Fruit fly (Drosophila melanogaster) whole organism, pupa: Measurements from ENCODE around the gene ham.

Experiments used
- CG10348 ChIP-seq: fragments of 200-800 bp; sonication (Bioruptor generic); IDR thresholded peaks from 2 replicates; pipeline ENCODE4 v1.3.6; 2022; ENCODE audit warnings: missing biosample characterization, missing genetic modification characterization
- CG14655 ChIP-seq: fragments of 200-800 bp; sonication (Bioruptor generic); optimal IDR thresholded peaks from 3 replicates; lab custom pipeline; 2017; ENCODE audit warnings: mild to moderate bottlenecking, missing biosample characterization, missing genetic modification reagents, missing genetic modification characterization
- CG34367 ChIP-seq: fragments of 200-800 bp; sonication (Bioruptor generic); optimal IDR thresholded peaks from 2 replicates; lab custom pipeline; 2018; ENCODE audit warnings: missing biosample characterization, mild to moderate bottlenecking, missing genetic modification characterization
- CG4496 ChIP-seq: fragments of 200-800 bp; sonication (Bioruptor generic); IDR thresholded peaks from 3 replicates; pipeline ENCODE4 v1.3.6; 2022; ENCODE audit warnings: missing biosample characterization, missing genetic modification characterization
- EcR ChIP-seq: fragments of 200-800 bp; sonication (Bioruptor generic); optimal IDR thresholded peaks from 3 replicates; lab custom pipeline; 2019; ENCODE audit warnings: missing biosample characterization, missing genetic modification characterization, mild to moderate bottlenecking, moderate library complexity, missing genetic modification reagents
- Ets98B ChIP-seq: fragments of 200-800 bp; sonication (Bioruptor generic); IDR thresholded peaks from 2 replicates; pipeline ENCODE4 v1.3.6; 2022; ENCODE audit warnings: missing biosample characterization, missing genetic modification characterization
- Pif1A ChIP-seq: fragments of 200-800 bp; sonication (Bioruptor generic); optimal IDR thresholded peaks from 3 replicates; lab custom pipeline; 2016; ENCODE audit warnings: missing biosample characterization, missing genetic modification characterization
- fd96Ca ChIP-seq: fragments of 200-800 bp; sonication (Bioruptor generic); IDR thresholded peaks from 3 replicates; pipeline ENCODE4 v1.3.6; 2022; ENCODE audit warnings: missing biosample characterization, missing genetic modification characterization
- rn ChIP-seq: fragments of 200-800 bp; sonication (Bioruptor generic); IDR thresholded peaks from 2 replicates; pipeline ENCODE4 v1.3.6; 2022; ENCODE audit warnings: missing biosample characterization, missing genetic modification characterization

- TF ChIP-seq Pif1A (GFP tag; lab: Kevin White, UChicago), result no peak
- no peak for TF ChIP-seq CG14655
- no peak for TF ChIP-seq CG10348 (GFP tag; lab: Robert Waterston, UW)
- TF ChIP-seq rn, result no peak
- TF ChIP-seq CG4496, result no peak
- TF ChIP-seq Ets98B (GFP tag; lab: Robert Waterston, UW), result no peak
- TF ChIP-seq CG34367, result no peak
- TF ChIP-seq EcR, result no peak
- no peak for TF ChIP-seq fd96Ca (GFP tag; lab: Robert Waterston, UW)
Measured at dm6 chr2L:18805637-18806403, 13.1 kb upstream of the ham start.
